Fruit fly (Drosophila melanogaster) S2 (cell line): Measurements from ENCODE around the gene CG7166.

Source experiments
- CG8478 ChIP-seq: fragments of >200 bp; optimal IDR thresholded peaks from 2 replicates; lab custom pipeline; 2018
- CTCF ChIP-seq, 2 experiments: fragments of >200 bp; optimal IDR thresholded peaks; 2 replicates each; lab custom pipeline; 2018

DNA sequence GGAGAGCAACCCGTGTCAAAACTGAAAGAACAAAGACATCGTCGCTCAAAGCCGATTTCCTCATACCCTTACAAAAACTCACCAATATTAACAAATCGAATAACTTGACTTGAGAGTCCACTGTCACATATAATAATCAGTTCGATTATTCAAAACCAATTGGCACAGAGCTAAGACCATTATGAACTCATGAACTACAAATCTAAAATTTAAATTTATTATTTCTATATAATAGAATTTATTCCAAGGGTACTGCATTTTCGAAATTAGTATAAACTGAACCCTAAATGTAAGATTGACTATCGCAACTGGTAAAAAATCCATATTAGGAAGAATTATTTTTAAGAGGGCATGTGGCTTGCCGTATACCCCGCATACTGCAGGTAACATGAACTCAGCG is 43.5 kb downstream of the CG7166 start:
- TF ChIP-seq CG8478 (lab: Kevin White, UChicago) (no peak), CTCF (optimal IDR thresholded peaks at IDR 0.05; lab: Kevin White, UChicago) (no peak)
